Fruit fly (Drosophila melanogaster) whole organism, pupa: ENCODE measurements around the gene Pkc98E.

Source experiments
- CG15710 ChIP-seq: fragments of 200-800 bp; sonication (Bioruptor generic); optimal IDR thresholded peaks from 2 replicates; lab custom pipeline; 2018; ENCODE audit warnings: missing biosample characterization, mild to moderate bottlenecking, missing genetic modification characterization, moderate library complexity
- CG32121 ChIP-seq: fragments of 200-800 bp; sonication (Bioruptor generic); IDR thresholded peaks from 2 replicates; pipeline ENCODE4 v1.3.6; 2022; ENCODE audit warnings: missing biosample characterization, missing genetic modification characterization
- CG4496 ChIP-seq: fragments of 200-800 bp; sonication (Bioruptor generic); IDR thresholded peaks from 3 replicates; pipeline ENCODE4 v1.3.6; 2022; ENCODE audit warnings: missing biosample characterization, missing genetic modification characterization
- CG8301 ChIP-seq: fragments of 200-800 bp; sonication (Bioruptor generic); optimal IDR thresholded peaks from 2 replicates; lab custom pipeline; 2018; ENCODE audit warnings: missing biosample characterization, mild to moderate bottlenecking, missing genetic modification characterization
- Pif1A ChIP-seq: fragments of 200-800 bp; sonication (Bioruptor generic); optimal IDR thresholded peaks from 3 replicates; lab custom pipeline; 2016; ENCODE audit warnings: missing biosample characterization, missing genetic modification characterization
- Snoo ChIP-seq: fragments of 200-800 bp; sonication (Bioruptor generic); optimal IDR thresholded peaks from 3 replicates; lab custom pipeline; 2017; ENCODE audit warnings: missing biosample characterization, mild to moderate bottlenecking, missing genetic modification characterization, inconsistent platforms

DNA sequence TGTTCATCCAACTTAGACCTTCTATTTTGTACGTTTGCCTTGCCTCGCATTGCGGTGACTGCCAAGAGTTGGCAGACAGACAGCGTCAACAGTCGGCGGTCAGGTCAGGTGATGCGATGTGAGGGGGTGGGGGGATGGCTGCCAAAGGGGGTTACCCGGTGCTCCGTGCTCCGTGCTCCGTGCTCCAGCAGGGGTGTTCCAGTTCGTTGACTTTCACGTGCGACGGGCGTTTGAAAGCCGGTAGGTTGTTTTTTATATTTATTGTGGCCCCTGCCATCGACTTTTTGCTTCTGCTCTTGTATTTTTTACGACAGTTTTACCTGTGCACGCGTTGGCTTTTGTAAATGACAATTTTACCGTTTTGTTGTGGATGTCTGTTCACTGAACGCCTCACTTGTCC lies 43.1 kb downstream of the Pkc98E start:
- TF ChIP-seq Pif1A (GFP tag; lab: Kevin White, UChicago) (no peak), CG8301 (tag; lab: Kevin White, UChicago) (no peak), CG15710 (tag; lab: Kevin White, UChicago) (no peak), CG32121 (GFP tag; lab: Robert Waterston, UW) (no peak), CG4496 (peak; percentile 70; the same call in 2 of the 3 replicates), Snoo (tag; lab: Kevin White, UChicago) (no peak)
